Worm (Caenorhabditis elegans): Measurements from ENCODE around the gene twk-9.
A peak's percentile ranks its signal among the peaks of the same experiment; 100 is the strongest.

twk-9 gene

ce11 chrIV:9676535-9676934 lies 16.4 kb upstream of the twk-9 start (continued):
- TF ChIP-seq lsy-2 (tag; optimal IDR thresholded peaks at IDR 0.05) = no peak
- TF ChIP-seq ceh-20 (GFP tag; IDR thresholded peaks at IDR 0.05) = no peak
- TF ChIP-seq Y75B8A.6 (GFP tag; IDR thresholded peaks at IDR 0.05) = no peak
- TF ChIP-seq ctbp-1 (GFP tag; IDR thresholded peaks at IDR 0.05) = no peak
- no peak for TF ChIP-seq snpc-4 (tag; optimal IDR thresholded peaks at IDR 0.05)
- TF ChIP-seq daf-8 (GFP tag; IDR thresholded peaks at IDR 0.05) = no peak
- no peak for TF ChIP-seq mxl-2 (GFP tag; conservative IDR thresholded peaks at IDR 0.05)
- TF ChIP-seq unc-130 (GFP tag; optimal IDR thresholded peaks at IDR 0.05) = no peak
- TF ChIP-seq lim-7 (GFP tag; IDR thresholded peaks at IDR 0.05) = no peak
- peak; percentile 58 for TF ChIP-seq hlh-30 (tag; optimal IDR thresholded peaks at IDR 0.05; ENCODE audit: insufficient read depth)
- TF ChIP-seq unc-39 (tag; optimal IDR thresholded peaks at IDR 0.05) = no peak
- TF ChIP-seq daf-19 (GFP tag; conservative IDR thresholded peaks at IDR 0.05) = no peak
- no peak for TF ChIP-seq duxl-1 (tag; optimal IDR thresholded peaks at IDR 0.05; ENCODE audit: poor library complexity)
- TF ChIP-seq arid-1 (GFP tag; conservative IDR thresholded peaks at IDR 0.05) = no peak
- TF ChIP-seq dmd-6 (GFP tag; IDR thresholded peaks at IDR 0.05) = peak; percentile 89
- no peak for TF ChIP-seq rbr-2 (tag; optimal IDR thresholded peaks at IDR 0.05)
- no peak for TF ChIP-seq nhr-25 (tag; optimal IDR thresholded peaks at IDR 0.05; ENCODE audit: borderline replicate concordance, insufficient read depth)
- TF ChIP-seq snpc-1.2 (GFP tag; IDR thresholded peaks at IDR 0.05) = no peak
- no peak for TF ChIP-seq tag-97 (GFP tag; IDR thresholded peaks at IDR 0.05)
- no peak for TF ChIP-seq F49E8.2 (tag; optimal IDR thresholded peaks at IDR 0.05; ENCODE audit: borderline replicate concordance)
- TF ChIP-seq nhr-41 (GFP tag; IDR thresholded peaks at IDR 0.05) = no peak
- no peak for TF ChIP-seq daf-16 (GFP tag; optimal IDR thresholded peaks at IDR 0.05)
- peak; percentile 98 for TF ChIP-seq daf-16 (tag; optimal IDR thresholded peaks at IDR 0.05)
- TF ChIP-seq egl-43 (GFP tag; IDR thresholded peaks at IDR 0.05) = no peak
- TF ChIP-seq set-16 (GFP tag; IDR thresholded peaks at IDR 0.05) = no peak
- TF ChIP-seq cey-2 (tag; optimal IDR thresholded peaks at IDR 0.05; ENCODE audit: borderline replicate concordance, insufficient read depth) = no peak
- TF ChIP-seq mdl-1 (tag; optimal IDR thresholded peaks at IDR 0.05) = peak in 1 of 2 experiments; percentile 70
- TF ChIP-seq tra-1 (GFP tag; IDR thresholded peaks at IDR 0.05) = no peak
- no peak for TF ChIP-seq F44E2.7 (GFP tag; IDR thresholded peaks at IDR 0.05)
- no peak for TF ChIP-seq nhr-111 (GFP tag; optimal IDR thresholded peaks at IDR 0.05)
- TF ChIP-seq Y48G9A.11 (GFP tag; IDR thresholded peaks at IDR 0.05) = no peak
- no peak for TF ChIP-seq nhr-237 (tag; optimal IDR thresholded peaks at IDR 0.05)
- TF ChIP-seq mes-2 (tag; optimal IDR thresholded peaks at IDR 0.05; ENCODE audit: poor library complexity, severe bottlenecking) = no peak
- no peak for TF ChIP-seq lin-13 (GFP tag; optimal IDR thresholded peaks at IDR 0.05)
- TF ChIP-seq T20F7.1 (GFP tag; optimal IDR thresholded peaks at IDR 0.05) = peak; percentile 17
- no peak for TF ChIP-seq mdt-29 (GFP tag; IDR thresholded peaks at IDR 0.05)
- TF ChIP-seq Y105C5A.15 (GFP tag; IDR thresholded peaks at IDR 0.05) = no peak
- no peak for TF ChIP-seq F37D6.2 (tag; optimal IDR thresholded peaks at IDR 0.05)
- no peak for TF ChIP-seq nhr-76 (tag; optimal IDR thresholded peaks at IDR 0.05)
- TF ChIP-seq ZK546.5 (tag; optimal IDR thresholded peaks at IDR 0.05) = no peak
- no peak for TF ChIP-seq lin-38 (GFP tag; IDR thresholded peaks at IDR 0.05)
- TF ChIP-seq F26F4.8 (GFP tag; conservative IDR thresholded peaks at IDR 0.05) = no peak
- TF ChIP-seq dmd-8 (GFP tag; IDR thresholded peaks at IDR 0.05) = no peak
- no peak for TF ChIP-seq dmd-9 (GFP tag; IDR thresholded peaks at IDR 0.05)
- TF ChIP-seq spr-3 (GFP tag; optimal IDR thresholded peaks at IDR 0.05) = no peak
- no peak for TF ChIP-seq gei-8 (GFP tag; optimal IDR thresholded peaks at IDR 0.05)
- no peak for TF ChIP-seq aly-2 (tag; optimal IDR thresholded peaks at IDR 0.05)
- no peak for TF ChIP-seq skn-1 (tag; optimal IDR thresholded peaks at IDR 0.05)
- no peak for TF ChIP-seq nhr-11 (tag; optimal IDR thresholded peaks at IDR 0.05)
- no peak for TF ChIP-seq sdz-12 (GFP tag; optimal IDR thresholded peaks at IDR 0.05)
- TF ChIP-seq daf-12 (tag; optimal IDR thresholded peaks at IDR 0.05) = no peak

Data from whole organism, L4 larva.